Worm (Caenorhabditis elegans) whole organism, early embryonic: ENCODE measurements around the gene C45B2.6.

ENCODE experiments used
- ama-1 ChIP-seq: fragments of 150-350 bp; optimal IDR thresholded peaks from 2 replicates; lab custom pipeline; 2014
- ceh-13 ChIP-seq: fragments of 200-800 bp; sonication (Bioruptor generic); optimal IDR thresholded peaks from 2 replicates; lab custom pipeline; 2018; ENCODE audit warnings: mild to moderate bottlenecking, missing genetic modification characterization, missing compliant biosample characterization
- hmbx-1 ChIP-seq: sonication (generic microtip); optimal IDR thresholded peaks from 2 replicates; lab custom pipeline; 2016; ENCODE audit warnings: mild to moderate bottlenecking, missing genetic modification characterization, missing compliant biosample characterization
- pes-1 ChIP-seq: fragments of 200-800 bp; sonication (Bioruptor generic); IDR thresholded peaks from 2 replicates; pipeline ENCODE4 v1.3.6; 2022; ENCODE audit warnings: missing genetic modification reagents, missing genetic modification characterization, missing compliant biosample characterization

- TF ChIP-seq ama-1 (lab: Kevin White, UChicago): no peak
- TF ChIP-seq hmbx-1 (tag; lab: Kevin White, UChicago): no peak
- no peak for TF ChIP-seq ceh-13 (GFP tag; lab: Kevin White, UChicago)
- 0 out of 2 replicates have a peak, but pooled peaks have one; percentile 49 for TF ChIP-seq pes-1 (GFP tag; lab: Robert Waterston, UW)
Measured at ce11 chrX:6097551-6097950, 44.9 kb downstream of the C45B2.6 start, which contains the start of gene C15H9.4.
